Fruit fly (Drosophila melanogaster): ENCODE results near the gene abd-A.

The abd-A gene

DNA sequence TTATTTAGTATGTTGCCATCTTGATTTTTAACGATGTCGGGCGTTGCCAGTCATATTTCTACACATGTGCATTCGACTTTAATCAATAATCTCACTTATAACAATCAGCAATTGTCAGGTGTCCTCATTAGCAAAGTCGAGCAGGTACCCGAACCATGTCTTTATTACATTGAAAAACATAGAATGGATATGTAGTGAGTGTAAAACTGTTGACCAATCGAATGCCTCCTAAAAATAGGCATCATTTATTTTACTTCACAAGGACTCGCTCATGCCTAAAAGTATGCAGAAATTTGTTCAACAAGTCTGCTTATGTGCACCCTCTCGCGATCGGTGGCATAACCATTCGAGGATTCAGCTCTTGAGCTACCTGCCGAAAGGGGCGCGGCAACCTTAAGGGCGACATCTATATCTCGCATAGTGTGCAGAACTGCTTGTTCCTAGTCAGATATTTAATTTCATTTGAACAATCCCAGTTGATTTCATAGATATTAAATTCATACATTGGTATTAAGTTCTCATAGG, 31.3 kb downstream of the abd-A start (continued):
- peak; percentile 63; the same call in 1 of the 3 replicates for TF ChIP-seq Opbp (GFP tag; IDR thresholded peaks at IDR 0.05; ENCODE audit: partially characterized antibody)
- TF ChIP-seq CG17829 (tag; optimal IDR thresholded peaks at IDR 0.05): peak; percentile 83
- peak; percentile 89 for TF ChIP-seq CG10209 (GFP tag; optimal IDR thresholded peaks at IDR 0.05)
- TF ChIP-seq Atf-2 (GFP tag; optimal IDR thresholded peaks at IDR 0.05): peak; percentile 95
- peak; percentile 41 for TF ChIP-seq grn (GFP tag; optimal IDR thresholded peaks at IDR 0.05)
- peak; percentile 89 for TF ChIP-seq lilli (GFP tag; optimal IDR thresholded peaks at IDR 0.05)
- TF ChIP-seq fd96Cb (tag; optimal IDR thresholded peaks at IDR 0.05): peak; percentile 88
- peak; percentile 74 for TF ChIP-seq CG7786 (GFP tag; optimal IDR thresholded peaks at IDR 0.05)
- TF ChIP-seq trem (tag; optimal IDR thresholded peaks at IDR 0.05): peak; percentile 56
- TF ChIP-seq zfh2 (GFP tag; optimal IDR thresholded peaks at IDR 0.05): peak; percentile 78
- peak; percentile 74; the same call in 1 of the 2 replicates for TF ChIP-seq ro (GFP tag; IDR thresholded peaks at IDR 0.05)
- peak; percentile 71 for TF ChIP-seq tap (tag; optimal IDR thresholded peaks at IDR 0.05)
- peak; percentile 94 for TF ChIP-seq CG9876 (GFP tag; optimal IDR thresholded peaks at IDR 0.05)
- TF ChIP-seq CG17802 (tag; optimal IDR thresholded peaks at IDR 0.05): peak; percentile 92
- peak; percentile 87 for TF ChIP-seq dysf (GFP tag; IDR thresholded peaks at IDR 0.05)
- peak; percentile 63 for TF ChIP-seq Sry-β (GFP tag; optimal IDR thresholded peaks at IDR 0.05)
- peak; percentile 88 for TF ChIP-seq CG11504 (tag; optimal IDR thresholded peaks at IDR 0.05)
- peak; percentile 92 for TF ChIP-seq jumu (GFP tag; optimal IDR thresholded peaks at IDR 0.05)
- peak; percentile 72 for TF ChIP-seq CG3838 (GFP tag; optimal IDR thresholded peaks at IDR 0.05)
- TF ChIP-seq chn (GFP tag; optimal IDR thresholded peaks at IDR 0.05): peak; percentile 95
- peak; percentile 96 for TF ChIP-seq otp (GFP tag; IDR thresholded peaks at IDR 0.05)
- peak; percentile 82 for TF ChIP-seq CG12942 (GFP tag; optimal IDR thresholded peaks at IDR 0.05)
- TF ChIP-seq CG1233 (GFP tag; optimal IDR thresholded peaks at IDR 0.05): peak; percentile 92
- peak; percentile 78 for TF ChIP-seq CG12236 (GFP tag; optimal IDR thresholded peaks at IDR 0.05)
- peak; percentile 52 for TF ChIP-seq hkb (optimal IDR thresholded peaks at IDR 0.05)
- peak; percentile 89 for TF ChIP-seq hkb (GFP tag; IDR thresholded peaks at IDR 0.05)
- TF ChIP-seq bsh (GFP tag; optimal IDR thresholded peaks at IDR 0.05): peak in 1 of 2 experiments; percentile 81
- TF ChIP-seq crp (GFP tag; optimal IDR thresholded peaks at IDR 0.05): peak in 1 of 2 experiments; percentile 57
- peak; percentile 55 for TF ChIP-seq al (GFP tag; IDR thresholded peaks at IDR 0.05)
- TF ChIP-seq Taf1 (GFP tag; IDR thresholded peaks at IDR 0.05): peak; percentile 49; the same call in 1 of the 2 replicates
- peak; percentile 90 to 93 for TF ChIP-seq Pdp1 (GFP tag; optimal IDR thresholded peaks at IDR 0.05)
- TF ChIP-seq Aef1 (GFP tag; IDR thresholded peaks at IDR 0.05): peak; percentile 85
- peak; percentile 98 for TF ChIP-seq tin (GFP tag; optimal IDR thresholded peaks at IDR 0.05)
- no peak for TF ChIP-seq CG7745 (tag; optimal IDR thresholded peaks at IDR 0.05)
- peak; percentile 55 for TF ChIP-seq YL-1 (GFP tag; optimal IDR thresholded peaks at IDR 0.05)
- peak; percentile 88 for TF ChIP-seq CG1024 (GFP tag; IDR thresholded peaks at IDR 0.05)
- peak; percentile 83 for TF ChIP-seq CG8359 (GFP tag; optimal IDR thresholded peaks at IDR 0.05; ENCODE audit: borderline replicate concordance)
- TF ChIP-seq HLH54F (GFP tag; optimal IDR thresholded peaks at IDR 0.05): peak; percentile 92
- TF ChIP-seq abd-A (tag; optimal IDR thresholded peaks at IDR 0.05): peak; percentile 86
- peak; percentile 75 for TF ChIP-seq B-H1 (GFP tag; IDR thresholded peaks at IDR 0.05)
- peak; percentile 81 for TF ChIP-seq gem (tag; optimal IDR thresholded peaks at IDR 0.05)
- peak; percentile 95 for TF ChIP-seq CG15696 (tag; optimal IDR thresholded peaks at IDR 0.05)
- TF ChIP-seq Fer2 (tag; optimal IDR thresholded peaks at IDR 0.05): peak; percentile 68
- peak; percentile 99 for TF ChIP-seq CG2199 (GFP tag; IDR thresholded peaks at IDR 0.05)
- TF ChIP-seq CG30020 (tag; optimal IDR thresholded peaks at IDR 0.05): peak; percentile 24
- peak; percentile 99 for TF ChIP-seq sens (GFP tag)
- TF ChIP-seq Mes4 (GFP tag; optimal IDR thresholded peaks at IDR 0.05): peak; percentile 92
- TF ChIP-seq CG7963 (GFP tag; IDR thresholded peaks at IDR 0.05; ENCODE audit: partially characterized antibody): no peak
- TF ChIP-seq amos (GFP tag; IDR thresholded peaks at IDR 0.05; ENCODE audit: partially characterized antibody): 0 out of 2 replicates have a peak, but pooled peaks have one; percentile 25
